Fruit fly (Drosophila melanogaster): ENCODE results near the gene Lmpt.

The Lmpt gene

DNA sequence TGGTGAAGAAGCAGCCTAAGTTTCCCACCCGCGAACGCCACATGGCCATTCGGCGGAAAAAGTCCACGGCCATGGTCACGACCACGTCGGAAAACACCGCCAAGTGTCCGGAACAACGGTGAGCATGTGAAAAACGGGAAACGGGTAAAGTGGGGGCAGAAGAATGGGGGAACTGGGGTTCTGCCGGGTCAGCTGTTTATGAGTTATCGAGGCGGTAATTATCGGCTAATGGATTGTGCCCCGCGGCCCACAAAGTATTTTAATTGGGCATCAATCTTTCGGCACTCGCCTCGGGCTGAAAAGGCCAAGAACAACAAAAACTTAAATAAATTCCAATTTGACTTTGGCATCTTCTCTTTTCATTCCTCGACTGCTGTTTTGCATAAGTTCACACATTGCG, 22.2 kb downstream of the Lmpt start:
- TF ChIP-seq ttk (optimal IDR thresholded peaks at IDR 0.05), result no peak
- TF ChIP-seq Myc (optimal IDR thresholded peaks at IDR 0.05), result no peak
- TF ChIP-seq insv (optimal IDR thresholded peaks at IDR 0.05), result no peak
- no peak for TF ChIP-seq h (optimal IDR thresholded peaks at IDR 0.05)
- no peak for TF ChIP-seq psq (optimal IDR thresholded peaks at IDR 0.05)
- no peak for TF ChIP-seq Sin3A (optimal IDR thresholded peaks at IDR 0.05)

DNA sequence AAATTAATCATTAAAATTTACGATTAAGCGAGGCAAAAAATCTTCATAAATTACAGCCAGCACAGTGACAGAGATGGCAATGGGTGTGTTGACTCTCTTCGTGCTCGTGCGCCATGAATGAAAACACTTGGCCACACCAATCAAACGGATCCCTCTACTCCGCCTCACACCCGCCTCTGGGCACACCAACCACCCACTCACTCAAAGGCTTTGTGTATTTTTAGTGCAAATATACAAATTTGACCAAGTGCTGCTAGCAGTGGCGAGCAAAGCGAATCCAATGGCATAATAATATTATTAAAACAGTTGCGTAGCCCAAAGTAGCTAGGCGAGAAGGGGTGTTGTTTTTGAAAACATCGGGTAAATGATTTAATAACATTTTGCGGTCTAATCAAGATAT, 24.4 kb downstream of the Lmpt start:
- TF ChIP-seq Sin3A (optimal IDR thresholded peaks at IDR 0.05) (no peak), h (optimal IDR thresholded peaks at IDR 0.05) (no peak), insv (optimal IDR thresholded peaks at IDR 0.05) (no peak), Myc (optimal IDR thresholded peaks at IDR 0.05) (no peak), ttk (optimal IDR thresholded peaks at IDR 0.05) (no peak)

DNA sequence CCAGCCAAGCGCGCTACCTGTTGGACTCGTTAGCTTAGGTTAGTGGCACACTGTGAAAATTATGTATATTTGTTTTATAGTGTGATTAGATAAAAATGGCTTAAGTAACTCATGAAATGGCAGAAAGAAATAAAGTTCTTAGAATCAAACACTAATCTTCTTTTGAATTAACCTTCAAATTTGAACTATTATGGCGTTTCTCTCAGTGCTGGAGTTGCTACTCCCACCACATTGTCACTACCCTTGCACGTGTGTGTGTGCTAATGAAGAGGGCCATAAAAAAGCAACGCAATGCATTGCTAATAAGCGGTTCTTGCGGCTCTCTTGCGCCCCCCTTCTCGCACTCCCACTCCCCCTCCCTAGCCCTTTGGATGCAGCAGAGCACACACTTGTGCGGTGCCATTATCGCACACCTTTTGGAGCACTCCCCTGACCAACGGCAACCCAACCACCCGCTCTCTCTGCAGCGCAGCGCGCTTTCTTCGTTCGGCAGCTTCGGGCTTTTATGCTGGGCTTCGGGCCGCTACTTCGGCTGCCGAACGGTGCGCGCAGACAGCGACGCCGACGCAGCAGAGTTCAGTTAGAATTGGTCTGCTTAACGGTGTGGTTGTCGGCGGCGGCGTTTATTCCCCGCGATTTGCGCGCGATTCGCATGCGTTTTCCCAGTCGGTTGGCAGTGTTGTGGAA, 25.7 kb downstream of the Lmpt start:
- TF ChIP-seq Myc (optimal IDR thresholded peaks at IDR 0.05) (no peak), psq (optimal IDR thresholded peaks at IDR 0.05) (no peak), h (optimal IDR thresholded peaks at IDR 0.05) (no peak), ttk (optimal IDR thresholded peaks at IDR 0.05) (no peak), insv (optimal IDR thresholded peaks at IDR 0.05) (no peak), Sin3A (optimal IDR thresholded peaks at IDR 0.05) (no peak)

DNA sequence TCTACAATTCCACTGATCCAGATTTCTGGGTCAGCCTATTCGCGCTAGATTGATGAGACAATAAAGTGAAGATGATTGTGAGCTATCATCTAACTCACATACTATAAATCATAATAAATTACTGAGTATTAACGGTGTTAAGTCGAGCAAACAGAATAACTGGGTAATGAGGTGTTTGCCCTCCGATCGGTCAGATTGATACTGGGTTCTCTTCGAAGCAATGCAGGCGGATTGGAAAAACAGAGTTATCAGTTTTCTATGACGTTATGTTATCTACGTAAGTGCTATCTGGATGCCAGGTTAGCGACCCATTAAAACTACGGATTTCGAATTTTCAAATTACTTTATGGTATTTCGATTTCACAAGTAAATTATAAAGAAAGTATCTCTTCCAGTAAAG, 26.8 kb downstream of the Lmpt start:
- TF ChIP-seq insv (optimal IDR thresholded peaks at IDR 0.05), result no peak
- TF ChIP-seq Myc (optimal IDR thresholded peaks at IDR 0.05), result no peak
- TF ChIP-seq Sin3A (optimal IDR thresholded peaks at IDR 0.05), result no peak
- TF ChIP-seq h (optimal IDR thresholded peaks at IDR 0.05), result no peak
- no peak for TF ChIP-seq psq (optimal IDR thresholded peaks at IDR 0.05)
- TF ChIP-seq ttk (optimal IDR thresholded peaks at IDR 0.05), result no peak

DNA sequence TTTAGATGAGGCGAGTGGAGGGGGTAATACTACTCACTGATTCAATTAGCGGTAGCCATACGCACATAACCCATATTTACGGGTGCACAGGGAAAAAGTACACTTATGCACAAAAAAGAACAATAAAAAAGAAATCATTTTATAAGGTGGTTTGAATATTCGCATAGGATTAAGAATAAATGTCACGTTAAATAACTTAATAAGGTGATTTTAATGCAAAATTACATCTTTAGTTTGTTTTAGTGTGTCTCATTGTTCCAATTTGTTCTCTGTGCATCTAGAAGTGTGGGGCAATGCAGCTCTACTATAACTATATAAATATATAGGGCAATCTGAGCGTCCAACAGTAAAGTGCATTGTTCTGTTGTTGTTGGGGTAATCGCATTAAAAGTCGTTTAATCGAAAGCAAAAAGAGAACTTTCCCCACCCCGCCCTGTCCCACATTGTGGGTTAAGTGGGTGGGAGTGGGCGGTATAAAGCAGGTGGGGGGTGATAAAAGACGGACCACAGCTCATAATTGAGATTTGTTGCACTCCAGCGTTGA, 27.7 kb downstream of the Lmpt start:
- TF ChIP-seq Sin3A (optimal IDR thresholded peaks at IDR 0.05), result no peak
- TF ChIP-seq insv (optimal IDR thresholded peaks at IDR 0.05), result no peak
- no peak for TF ChIP-seq ttk (optimal IDR thresholded peaks at IDR 0.05)
- TF ChIP-seq Myc (optimal IDR thresholded peaks at IDR 0.05), result no peak
- no peak for TF ChIP-seq h (optimal IDR thresholded peaks at IDR 0.05)
- no peak for TF ChIP-seq psq (optimal IDR thresholded peaks at IDR 0.05)

DNA sequence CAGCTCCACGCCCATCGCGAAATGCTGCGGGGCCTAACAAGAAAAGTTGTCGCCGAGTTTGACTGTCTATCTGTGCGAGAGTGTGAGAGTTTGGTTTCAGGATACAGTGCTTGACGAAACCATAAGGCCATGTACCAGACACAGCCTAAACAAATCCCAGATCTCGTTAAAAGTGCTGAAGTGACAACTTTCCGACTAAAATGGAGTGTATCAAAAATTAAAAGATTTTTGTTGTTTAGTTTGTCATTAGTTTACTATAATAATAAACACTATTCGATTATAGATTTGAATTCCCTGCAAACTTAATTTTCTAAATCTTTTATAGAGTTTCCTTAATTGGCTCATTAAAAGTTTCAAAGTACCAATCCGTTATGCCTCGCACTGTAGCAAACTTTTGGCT, 28.6 kb downstream of the Lmpt start:
- TF ChIP-seq Sin3A (optimal IDR thresholded peaks at IDR 0.05) (no peak), ttk (optimal IDR thresholded peaks at IDR 0.05) (no peak), insv (optimal IDR thresholded peaks at IDR 0.05) (no peak), Myc (optimal IDR thresholded peaks at IDR 0.05) (no peak), h (optimal IDR thresholded peaks at IDR 0.05) (no peak), psq (optimal IDR thresholded peaks at IDR 0.05) (no peak)

DNA sequence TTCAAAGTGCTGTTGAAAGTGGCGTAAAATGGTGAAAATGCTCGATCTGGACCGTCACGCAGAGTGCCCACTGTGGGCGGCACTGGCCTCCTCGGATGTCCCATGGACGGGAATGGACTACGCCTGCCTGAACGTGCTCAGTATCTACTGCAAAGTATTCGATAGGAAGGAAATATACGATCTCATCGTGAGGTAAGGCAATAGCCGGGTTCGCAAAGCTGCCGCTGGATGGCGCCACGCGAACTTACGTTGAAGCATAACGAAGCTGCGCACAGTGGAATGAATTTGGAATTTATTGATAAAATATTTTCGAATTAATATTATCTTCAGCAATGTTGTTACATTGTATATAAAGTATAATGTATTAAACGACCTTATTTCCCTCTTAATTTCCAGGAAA, 31.3 kb downstream of the Lmpt start:
- no peak for TF ChIP-seq Sin3A (optimal IDR thresholded peaks at IDR 0.05)
- TF ChIP-seq Myc (optimal IDR thresholded peaks at IDR 0.05), result no peak

DNA sequence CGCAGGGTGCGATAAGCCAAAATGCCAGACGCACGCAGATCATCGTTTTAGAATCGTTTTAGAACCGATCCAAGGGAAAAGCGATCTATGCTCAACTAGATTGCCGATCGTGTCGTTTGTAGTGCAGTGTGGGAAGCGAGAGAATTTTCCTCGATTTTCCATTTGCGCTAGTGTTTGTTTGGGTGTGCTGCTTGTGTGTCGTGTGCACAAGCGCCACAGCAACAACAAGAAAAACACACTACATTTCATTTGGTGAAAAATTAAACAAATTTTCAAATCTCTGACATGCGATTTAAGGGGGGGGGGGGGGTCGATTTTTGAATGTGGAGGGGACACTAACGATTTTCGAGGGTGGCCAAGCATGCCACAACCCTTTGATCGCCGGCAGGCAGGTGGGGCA, 45.4 kb downstream of the Lmpt start:
- TF ChIP-seq psq (optimal IDR thresholded peaks at IDR 0.05) (no peak), Sin3A (optimal IDR thresholded peaks at IDR 0.05) (no peak), Myc (optimal IDR thresholded peaks at IDR 0.05) (no peak), ttk (optimal IDR thresholded peaks at IDR 0.05) (no peak), h (optimal IDR thresholded peaks at IDR 0.05) (no peak), insv (optimal IDR thresholded peaks at IDR 0.05) (no peak)

DNA sequence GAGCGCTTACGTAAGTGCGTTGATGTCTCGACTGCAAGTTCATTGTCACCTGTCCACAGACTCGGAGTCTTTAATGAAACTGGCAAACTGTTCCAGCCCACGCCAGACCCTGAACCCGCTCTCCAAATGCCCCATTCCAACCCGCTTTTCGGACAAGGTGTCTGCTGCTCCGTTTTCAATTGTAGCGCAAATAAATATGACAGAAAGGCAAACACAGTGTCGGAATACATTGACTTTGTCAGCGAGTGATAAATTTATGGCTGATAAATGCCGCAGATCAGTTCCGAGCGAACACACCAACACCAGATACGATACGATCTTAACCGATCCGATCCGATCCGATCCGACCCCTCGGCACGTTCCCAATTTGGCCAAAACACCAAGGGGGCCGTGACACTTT, 49.0 kb downstream of the Lmpt start:
- TF ChIP-seq insv (optimal IDR thresholded peaks at IDR 0.05), result no peak
- no peak for TF ChIP-seq ttk (optimal IDR thresholded peaks at IDR 0.05)
- TF ChIP-seq Myc (optimal IDR thresholded peaks at IDR 0.05), result no peak
- no peak for TF ChIP-seq psq (optimal IDR thresholded peaks at IDR 0.05)
- TF ChIP-seq Sin3A (optimal IDR thresholded peaks at IDR 0.05), result no peak
- no peak for TF ChIP-seq h (optimal IDR thresholded peaks at IDR 0.05)

DNA sequence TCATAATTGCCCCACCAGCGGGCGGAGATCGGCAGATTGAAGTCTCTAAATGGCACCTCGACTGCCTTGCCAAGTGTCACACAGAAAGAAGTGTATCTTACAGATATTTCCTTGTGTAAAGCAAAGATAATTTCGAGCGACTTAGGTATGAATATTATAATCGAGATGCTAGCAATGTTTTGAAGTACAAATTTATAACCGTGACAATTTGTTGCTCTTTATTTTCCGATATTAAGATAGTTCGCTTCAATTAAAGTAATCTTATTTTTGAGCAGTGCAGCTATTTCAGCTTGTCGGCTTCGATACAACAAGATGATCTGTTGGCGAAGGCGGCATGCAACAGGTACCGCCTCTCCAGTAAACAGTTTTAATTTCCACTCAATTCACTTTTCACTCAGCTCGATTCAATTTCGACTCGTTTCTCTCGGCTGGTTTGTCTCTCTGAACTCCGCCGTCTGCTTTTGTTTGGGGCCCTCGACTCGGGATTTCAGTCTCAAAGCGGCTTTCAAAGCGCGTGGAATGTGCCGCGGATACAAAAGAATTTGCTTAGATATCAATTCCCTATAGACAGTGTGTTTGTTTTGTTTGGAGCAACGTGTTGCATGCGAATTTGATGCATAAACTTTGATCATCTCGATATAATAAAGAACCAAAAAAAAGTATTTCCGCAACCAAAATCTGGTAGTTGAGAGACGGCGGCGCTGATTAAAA, 50.8 kb downstream of the Lmpt start:
- no peak for TF ChIP-seq psq (optimal IDR thresholded peaks at IDR 0.05)
- TF ChIP-seq Sin3A (optimal IDR thresholded peaks at IDR 0.05), result no peak
- TF ChIP-seq insv (optimal IDR thresholded peaks at IDR 0.05), result no peak
- no peak for TF ChIP-seq h (optimal IDR thresholded peaks at IDR 0.05)
- TF ChIP-seq Myc (optimal IDR thresholded peaks at IDR 0.05), result no peak
- TF ChIP-seq ttk (optimal IDR thresholded peaks at IDR 0.05), result no peak

DNA sequence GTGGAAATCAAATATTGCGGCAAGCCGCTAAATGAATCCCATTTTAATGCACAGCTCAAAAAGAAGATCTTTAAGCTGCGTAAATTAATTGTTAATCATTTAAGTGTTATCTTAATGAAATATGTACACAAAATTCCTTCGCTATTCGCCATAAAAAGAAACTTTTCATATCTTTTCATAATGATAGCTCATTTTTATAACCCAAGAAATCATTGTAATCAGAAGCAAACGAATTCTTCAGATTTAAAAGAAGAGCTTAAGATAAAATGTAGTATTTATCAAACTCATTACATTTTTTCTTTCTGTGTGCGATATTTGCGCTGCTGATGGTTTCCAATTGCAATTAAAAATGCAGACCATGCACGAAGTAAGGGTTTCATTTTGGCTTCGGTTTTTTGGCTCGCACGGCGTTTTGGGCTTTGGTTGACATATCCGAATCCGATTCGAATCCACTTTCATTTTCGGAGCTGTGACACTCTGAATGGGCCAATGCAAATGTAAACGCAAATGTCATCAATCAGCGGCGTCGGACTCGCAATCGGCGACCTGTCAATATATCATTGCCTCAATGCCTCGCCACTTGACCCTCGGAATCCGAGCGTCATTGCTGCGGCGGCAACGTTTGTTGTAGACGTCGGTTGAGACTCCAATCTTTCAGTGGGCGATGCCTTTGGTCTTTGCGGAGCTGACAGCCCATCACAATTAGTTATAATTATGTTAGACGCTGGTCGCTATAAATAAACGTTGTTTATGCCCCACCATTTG, 52.5 kb downstream of the Lmpt start:
- TF ChIP-seq psq (optimal IDR thresholded peaks at IDR 0.05), result no peak
- TF ChIP-seq ttk (optimal IDR thresholded peaks at IDR 0.05), result no peak
- TF ChIP-seq Myc (optimal IDR thresholded peaks at IDR 0.05), result no peak
- TF ChIP-seq Sin3A (optimal IDR thresholded peaks at IDR 0.05), result no peak
- TF ChIP-seq insv (optimal IDR thresholded peaks at IDR 0.05), result no peak
- TF ChIP-seq h (optimal IDR thresholded peaks at IDR 0.05), result no peak

DNA sequence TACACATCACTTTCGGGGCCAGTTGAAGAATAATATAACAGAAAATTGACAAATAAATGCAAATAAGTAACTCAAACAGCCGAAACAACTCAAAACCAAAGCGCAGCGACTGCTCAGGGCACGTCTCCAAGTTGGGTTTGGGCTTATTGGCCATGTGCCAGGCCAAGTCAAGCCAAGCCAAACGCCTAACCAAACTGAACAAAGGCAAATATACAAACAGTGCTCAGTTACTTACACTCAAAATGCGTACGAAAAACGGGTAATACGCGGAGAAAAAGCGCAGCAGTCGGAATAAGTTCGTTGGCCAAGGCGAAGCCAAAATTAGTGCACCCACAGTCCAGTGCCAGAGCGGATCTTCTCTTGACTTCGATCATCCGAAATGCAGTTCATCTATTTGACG, 57.9 kb downstream of the Lmpt start, which contains the start of gene CG13028:
Gene CG13028 (plus strand): TSS at position 301 of the 400 bp plus-strand sequence.
- no peak for TF ChIP-seq insv (optimal IDR thresholded peaks at IDR 0.05)
- TF ChIP-seq Myc (optimal IDR thresholded peaks at IDR 0.05), result no peak
- no peak for TF ChIP-seq h (optimal IDR thresholded peaks at IDR 0.05)
- TF ChIP-seq psq (optimal IDR thresholded peaks at IDR 0.05), result no peak
- no peak for TF ChIP-seq Sin3A (optimal IDR thresholded peaks at IDR 0.05)
- TF ChIP-seq ttk (optimal IDR thresholded peaks at IDR 0.05), result no peak
